Worm (Caenorhabditis elegans): ENCODE results near the gene rgs-11.

- TF ChIP-seq med-1 (GFP tag; optimal IDR thresholded peaks at IDR 0.05; ENCODE audit: insufficient read depth) = no peak
- no peak for TF ChIP-seq klf-2 (GFP tag; conservative IDR thresholded peaks at IDR 0.05)
Observed at ce11 chrX:14929512-14929911, 34.8 kb upstream of the rgs-11 start.
